Worm (Caenorhabditis elegans) whole organism, late embryonic: ENCODE data around the gene cwn-2.

ENCODE experiments used
- fkh-10 ChIP-seq: fragments of 150-350 bp; optimal IDR thresholded peaks from 2 replicates; lab custom pipeline; 2014; ENCODE audit warnings: missing biosample characterization, missing genetic modification reagents, missing genetic modification characterization
- lin-11 ChIP-seq: fragments of 200-800 bp; sonication (Bioruptor generic); optimal IDR thresholded peaks from 2 replicates; lab custom pipeline; 2018; ENCODE audit warnings: mild to moderate bottlenecking, missing genetic modification characterization, missing compliant biosample characterization
- sox-4 ChIP-seq: sonication (generic microtip); optimal IDR thresholded peaks from 2 replicates; lab custom pipeline; 2017; ENCODE audit warnings: mild to moderate bottlenecking, missing genetic modification characterization, inconsistent platforms, missing compliant biosample characterization

- TF ChIP-seq fkh-10 (no peak), sox-4 (tag; lab: Kevin White, UChicago) (no peak), lin-11 (tag; lab: Kevin White, UChicago) (no peak)
Observed at ce11 chrIV:10021283-10021682, 46.3 kb upstream of the cwn-2 start, which contains the start of gene F44D12.19.
